Worm (Caenorhabditis elegans) whole organism, L1 larva: ENCODE measurements around the gene max-2.

Source experiments
- blmp-1 ChIP-seq: fragments of 150-350 bp; optimal IDR thresholded peaks from 2 replicates; lab custom pipeline; 2014; ENCODE audit warnings: missing biosample characterization, missing genetic modification characterization
- ceh-8 ChIP-seq: fragments of 200-800 bp; sonication (Bioruptor generic); optimal IDR thresholded peaks from 2 replicates; lab custom pipeline; 2018; ENCODE audit warnings: mild to moderate bottlenecking, missing genetic modification characterization, moderate library complexity, missing compliant biosample characterization
- ceh-82 ChIP-seq, 3 experiments: fragments of 150-350 bp in 1 of 3; sonication (generic microtip) in 2 of 3; optimal IDR thresholded peaks; 2 replicates each; lab custom pipeline; 2014 to 2017; ENCODE audit warnings: missing biosample characterization in 3 of 3, missing genetic modification characterization in 3 of 3
- dpl-1 ChIP-seq, 3 experiments: fragments of 150-350 bp in 2 of 3; sonication (generic microtip) in 1 of 3; optimal IDR thresholded peaks; 2 replicates each; lab custom pipeline; 2014 to 2017; ENCODE audit warnings: missing biosample characterization in 3 of 3, missing genetic modification characterization in 3 of 3, missing genetic modification reagents in 3 of 3
- fos-1 ChIP-seq: fragments of 150-350 bp; optimal IDR thresholded peaks from 2 replicates; lab custom pipeline; 2014; ENCODE audit warnings: missing biosample characterization, missing genetic modification characterization
- lin-39 ChIP-seq: fragments of 150-350 bp; optimal IDR thresholded peaks from 2 replicates; lab custom pipeline; 2014; ENCODE audit warnings: missing biosample characterization, missing genetic modification reagents, missing genetic modification characterization
- nhr-12 ChIP-seq: sonication (generic microtip); optimal IDR thresholded peaks from 2 replicates; lab custom pipeline; 2017; ENCODE audit warnings: missing biosample characterization, missing genetic modification characterization
- snpc-4 ChIP-seq: fragments of 150-350 bp; optimal IDR thresholded peaks from 2 replicates; lab custom pipeline; 2014; ENCODE audit warnings: missing biosample characterization, missing genetic modification characterization
- sox-4 ChIP-seq: sonication (generic microtip); optimal IDR thresholded peaks from 2 replicates; lab custom pipeline; 2016; ENCODE audit warnings: missing genetic modification characterization, missing compliant biosample characterization
- ztf-11 ChIP-seq, 2 experiments: sonication (generic microtip); optimal IDR thresholded peaks; 2 replicates each; lab custom pipeline; 2016 to 2017; ENCODE audit warnings: missing genetic modification characterization in 2 of 2, missing biosample characterization in 1 of 2, missing compliant biosample characterization in 1 of 2

DNA sequence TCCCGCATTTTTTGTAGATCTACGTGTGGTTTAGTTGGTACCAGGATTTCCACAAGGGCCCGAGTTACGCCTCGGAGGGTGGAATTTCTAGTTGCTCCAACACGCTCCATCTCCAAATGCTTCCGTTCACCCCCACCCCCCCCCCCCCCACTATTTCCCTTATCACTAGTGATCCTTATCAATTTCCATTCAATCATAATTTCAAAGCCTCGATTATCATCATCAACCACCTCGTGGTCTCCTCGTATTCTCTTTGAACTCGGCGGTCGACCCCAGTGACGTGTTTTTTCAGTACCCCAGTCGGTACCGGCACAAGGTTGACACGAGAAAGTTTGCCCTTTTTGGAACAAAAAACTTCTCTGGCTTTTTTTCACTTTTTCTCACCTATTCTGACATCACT, 42.8 kb downstream of the max-2 start:
- TF ChIP-seq dpl-1 (GFP tag; optimal IDR thresholded peaks at IDR 0.05; lab: Kevin White, UChicago) (no peak), nhr-12 (tag; lab: Kevin White, UChicago) (no peak), ztf-11 (tag; optimal IDR thresholded peaks at IDR 0.05; lab: Kevin White, UChicago) (no peak), lin-39 (tag; lab: Kevin White, UChicago) (no peak), blmp-1 (no peak), fos-1 (no peak), ceh-82 (tag; optimal IDR thresholded peaks at IDR 0.05; lab: Kevin White, UChicago) (no peak), snpc-4 (no peak), sox-4 (no peak), ceh-8 (GFP tag; lab: Kevin White, UChicago) (no peak)
